Worm (Caenorhabditis elegans) whole organism, young adult: ENCODE data around the gene fard-1.

ENCODE experiments used
- B0019.2 ChIP-seq: fragments of 200-800 bp; sonication (Bioruptor generic); conservative IDR thresholded peaks from 2 replicates; pipeline ENCODE4 v1.3.6; 2022; ENCODE audit warnings: missing genetic modification reagents, missing genetic modification characterization, missing compliant biosample characterization
- B0261.1 ChIP-seq: sonication (generic microtip); optimal IDR thresholded peaks from 2 replicates; lab custom pipeline; 2016; ENCODE audit warnings: mild to moderate bottlenecking, missing genetic modification characterization, moderate library complexity, missing compliant biosample characterization
- C06A6.2 ChIP-seq: fragments of 200-800 bp; sonication (Bioruptor generic); conservative IDR thresholded peaks from 2 replicates; pipeline ENCODE4 v1.3.6; 2022; ENCODE audit warnings: missing genetic modification characterization, missing compliant biosample characterization
- F22D6.2 ChIP-seq: sonication (generic microtip); optimal IDR thresholded peaks from 2 replicates; lab custom pipeline; 2016; ENCODE audit warnings: mild to moderate bottlenecking, missing genetic modification characterization, missing compliant biosample characterization
- F57A8.1 ChIP-seq: fragments of 200-800 bp; sonication (Bioruptor generic); optimal IDR thresholded peaks from 2 replicates; lab custom pipeline; 2018; ENCODE audit warnings: mild to moderate bottlenecking, missing genetic modification characterization, moderate library complexity, missing compliant biosample characterization
- K12H6.12 ChIP-seq: fragments of 200-800 bp; sonication (Bioruptor generic); optimal IDR thresholded peaks from 2 replicates; lab custom pipeline; 2018; ENCODE audit warnings: mild to moderate bottlenecking, missing genetic modification characterization, missing compliant biosample characterization
- Y56A3A.18 ChIP-seq: fragments of 200-800 bp; sonication (Bioruptor generic); IDR thresholded peaks from 2 replicates; pipeline ENCODE4 v1.3.6; 2022; ENCODE audit warnings: missing genetic modification reagents, missing genetic modification characterization, missing compliant biosample characterization
- akir-1 ChIP-seq: fragments of 200-800 bp; sonication (Bioruptor generic); optimal IDR thresholded peaks from 2 replicates; lab custom pipeline; 2018; ENCODE audit warnings: mild to moderate bottlenecking, missing genetic modification characterization, moderate library complexity, missing compliant biosample characterization
- aptf-2 ChIP-seq: fragments of 200-800 bp; sonication (Bioruptor generic); conservative IDR thresholded peaks from 2 replicates; pipeline ENCODE4 v1.3.6; 2022; ENCODE audit warnings: missing genetic modification reagents, missing genetic modification characterization, missing compliant biosample characterization
- attf-3 ChIP-seq: fragments of 200-800 bp; sonication (Bioruptor generic); conservative IDR thresholded peaks from 2 replicates; pipeline ENCODE4 v1.3.6; 2022; ENCODE audit warnings: missing genetic modification reagents, missing genetic modification characterization, missing compliant biosample characterization
- attf-6 ChIP-seq: fragments of 200-800 bp; sonication (Bioruptor generic); IDR thresholded peaks from 2 replicates; pipeline ENCODE4 v1.3.6; 2022; ENCODE audit warnings: missing genetic modification reagents, missing genetic modification characterization, missing compliant biosample characterization
- cebp-2 ChIP-seq: fragments of 200-800 bp; sonication (Bioruptor generic); IDR thresholded peaks from 2 replicates; pipeline ENCODE4 v1.3.6; 2022; ENCODE audit warnings: missing genetic modification characterization, missing compliant biosample characterization
- ceh-40 ChIP-seq: fragments of 200-800 bp; sonication (Bioruptor generic); IDR thresholded peaks from 2 replicates; pipeline ENCODE4 v1.3.6; 2022; ENCODE audit warnings: missing genetic modification characterization, missing compliant biosample characterization
- chd-7 ChIP-seq: sonication (generic microtip); optimal IDR thresholded peaks from 2 replicates; lab custom pipeline; 2016; ENCODE audit warnings: mild to moderate bottlenecking, missing genetic modification characterization, moderate library complexity, missing compliant biosample characterization
- egrh-3 ChIP-seq: fragments of 200-800 bp; sonication (Bioruptor generic); IDR thresholded peaks from 2 replicates; pipeline ENCODE4 v1.3.6; 2022; ENCODE audit warnings: missing genetic modification reagents, missing genetic modification characterization, missing compliant biosample characterization
- ets-4 ChIP-seq: fragments of 200-800 bp; sonication (Bioruptor generic); optimal IDR thresholded peaks from 2 replicates; lab custom pipeline; 2018; ENCODE audit warnings: mild to moderate bottlenecking, missing genetic modification characterization, missing compliant biosample characterization
- gei-17 ChIP-seq: fragments of 200-800 bp; sonication (Bioruptor generic); optimal IDR thresholded peaks from 2 replicates; lab custom pipeline; 2018; ENCODE audit warnings: mild to moderate bottlenecking, missing genetic modification characterization, missing compliant biosample characterization
- hlh-12 ChIP-seq: sonication (generic microtip); optimal IDR thresholded peaks from 2 replicates; lab custom pipeline; 2016; ENCODE audit warnings: missing genetic modification characterization, missing compliant biosample characterization
- hlh-26 ChIP-seq: fragments of 200-800 bp; sonication (Bioruptor generic); conservative IDR thresholded peaks from 2 replicates; pipeline ENCODE4 v1.3.6; 2022; ENCODE audit warnings: missing genetic modification reagents, missing genetic modification characterization, missing compliant biosample characterization
- hmg-1.2 ChIP-seq: fragments of 200-800 bp; sonication (Bioruptor generic); IDR thresholded peaks from 2 replicates; pipeline ENCODE4 v1.3.6; 2022; ENCODE audit warnings: missing genetic modification reagents, missing genetic modification characterization, missing compliant biosample characterization
- hmg-20 ChIP-seq: fragments of 200-800 bp; sonication (Bioruptor generic); IDR thresholded peaks from 2 replicates; pipeline ENCODE4 v1.3.6; 2022; ENCODE audit warnings: missing genetic modification reagents, missing genetic modification characterization, missing compliant biosample characterization
- hsf-1 ChIP-seq: fragments of 200-800 bp; sonication (Bioruptor generic); IDR thresholded peaks from 2 replicates; pipeline ENCODE4 v1.3.6; 2022; ENCODE audit warnings: missing genetic modification reagents, missing genetic modification characterization, missing compliant biosample characterization
- lag-1 ChIP-seq: fragments of 200-800 bp; sonication (Bioruptor generic); IDR thresholded peaks from 2 replicates; pipeline ENCODE4 v1.3.6; 2022; ENCODE audit warnings: missing genetic modification reagents, missing genetic modification characterization, missing compliant biosample characterization
- lin-40 ChIP-seq: sonication (generic microtip); optimal IDR thresholded peaks from 2 replicates; lab custom pipeline; 2016; ENCODE audit warnings: missing genetic modification characterization, mild to moderate bottlenecking, missing compliant biosample characterization, missing genotype, missing genetic modification reagents
- madf-10 ChIP-seq: sonication (generic microtip); optimal IDR thresholded peaks from 2 replicates; lab custom pipeline; 2016; ENCODE audit warnings: mild to moderate bottlenecking, missing genetic modification characterization, missing compliant biosample characterization
- mcd-1 ChIP-seq: fragments of 200-800 bp; sonication (Bioruptor generic); IDR thresholded peaks from 2 replicates; pipeline ENCODE4 v1.3.6; 2022; ENCODE audit warnings: missing genetic modification reagents, missing genetic modification characterization, missing compliant biosample characterization
- nhr-120 ChIP-seq: fragments of 200-800 bp; sonication (Bioruptor generic); IDR thresholded peaks from 2 replicates; pipeline ENCODE4 v1.3.6; 2022; ENCODE audit warnings: missing genetic modification characterization, missing compliant biosample characterization
- pbrm-1 ChIP-seq: fragments of 200-800 bp; sonication (Bioruptor generic); IDR thresholded peaks from 2 replicates; pipeline ENCODE4 v1.3.6; 2022; ENCODE audit warnings: missing genetic modification reagents, missing genetic modification characterization, missing compliant biosample characterization
- pha-4 ChIP-seq: fragments of 150-350 bp; sonication (generic microtip); optimal IDR thresholded peaks from 2 replicates; lab custom pipeline; 2014; ENCODE audit warnings: missing biosample characterization, missing genetic modification reagents, missing genetic modification characterization
- tbx-9 ChIP-seq: sonication (generic microtip); optimal IDR thresholded peaks from 2 replicates; lab custom pipeline; 2016; ENCODE audit warnings: borderline replicate concordance, missing genetic modification characterization, inconsistent platforms, missing compliant biosample characterization
- unc-130 ChIP-seq: sonication (generic microtip); optimal IDR thresholded peaks from 2 replicates; lab custom pipeline; 2016; ENCODE audit warnings: missing genetic modification reagents, missing genetic modification characterization, missing compliant biosample characterization
- unc-62 ChIP-seq: fragments of 150-350 bp; optimal IDR thresholded peaks from 2 replicates; lab custom pipeline; 2014; ENCODE audit warnings: missing biosample characterization, missing genetic modification reagents, missing genetic modification characterization
- zim-3 ChIP-seq: sonication (generic microtip); optimal IDR thresholded peaks from 2 replicates; lab custom pipeline; 2017; ENCODE audit warnings: mild to moderate bottlenecking, missing genetic modification characterization, moderate library complexity, missing compliant biosample characterization
- ztf-25 ChIP-seq: fragments of 200-800 bp; sonication (Bioruptor generic); IDR thresholded peaks from 2 replicates; pipeline ENCODE4 v1.3.6; 2022; ENCODE audit warnings: missing genetic modification reagents, missing genetic modification characterization, missing compliant biosample characterization
- ztf-28 ChIP-seq: fragments of 200-800 bp; sonication (Bioruptor generic); IDR thresholded peaks from 2 replicates; pipeline ENCODE4 v1.3.6; 2022; ENCODE audit warnings: missing genetic modification reagents, missing genetic modification characterization, missing compliant biosample characterization
- ztf-6 ChIP-seq: fragments of 200-800 bp; sonication (Bioruptor generic); IDR thresholded peaks from 2 replicates; pipeline ENCODE4 v1.3.6; 2022; ENCODE audit warnings: missing genetic modification reagents, missing genetic modification characterization, missing compliant biosample characterization

The fard-1 gene

ce11 chrX:2919488-2919887 is 13.7 kb upstream of the fard-1 start:
- TF ChIP-seq hsf-1 (GFP tag; lab: Robert Waterston, UW) (no peak), zim-3 (tag; lab: Kevin White, UChicago) (no peak), attf-6 (GFP tag; lab: Robert Waterston, UW) (no peak), akir-1 (GFP tag; lab: Kevin White, UChicago) (no peak), chd-7 (tag; lab: Kevin White, UChicago) (no peak), B0261.1 (no peak), gei-17 (no peak), madf-10 (tag; lab: Kevin White, UChicago) (no peak), aptf-2 (GFP tag; lab: Robert Waterston, UW) (no peak), B0019.2 (GFP tag; lab: Robert Waterston, UW) (no peak), F22D6.2 (tag; lab: Kevin White, UChicago) (no peak), egrh-3 (no peak), nhr-120 (GFP tag; lab: Robert Waterston, UW) (no peak), F57A8.1 (no peak), C06A6.2 (GFP tag; lab: Robert Waterston, UW) (no peak), hlh-26 (GFP tag; lab: Robert Waterston, UW) (no peak)
- TF ChIP-seq, all 124 proteins: peak for 0

ce11 chrX:2920456-2920855 is 12.7 kb upstream of the fard-1 start:
- TF ChIP-seq hlh-12 (tag; lab: Kevin White, UChicago) (no peak), mcd-1 (GFP tag; lab: Robert Waterston, UW) (no peak), unc-130 (GFP tag; lab: Kevin White, UChicago) (no peak), lin-40 (tag; lab: Kevin White, UChicago) (no peak), unc-62 (GFP tag; lab: Kevin White, UChicago) (no peak), egrh-3 (no peak), cebp-2 (no peak), hmg-20 (GFP tag; lab: Robert Waterston, UW) (no peak), pha-4 (tag; lab: Kevin White, UChicago) (no peak), hmg-1.2 (no peak), ztf-25 (no peak), attf-3 (GFP tag; lab: Robert Waterston, UW) (no peak), zim-3 (tag; lab: Kevin White, UChicago) (no peak)

ce11 chrX:2921737-2922136 is 11.4 kb upstream of the fard-1 start:
- no peak for TF ChIP-seq B0019.2 (GFP tag; lab: Robert Waterston, UW)
- no peak for TF ChIP-seq tbx-9
- no peak for TF ChIP-seq pbrm-1 (GFP tag; lab: Robert Waterston, UW)
- TF ChIP-seq hmg-1.2: no peak
- TF ChIP-seq lag-1: no peak
- no peak for TF ChIP-seq mcd-1 (GFP tag; lab: Robert Waterston, UW)
- TF ChIP-seq Y56A3A.18 (GFP tag; lab: Robert Waterston, UW): no peak
- TF ChIP-seq ceh-40 (GFP tag; lab: Robert Waterston, UW): no peak
- no peak for TF ChIP-seq K12H6.12 (tag; lab: Kevin White, UChicago)
- TF ChIP-seq ztf-28 (GFP tag; lab: Robert Waterston, UW): no peak
- TF ChIP-seq ztf-6 (GFP tag; lab: Robert Waterston, UW): no peak
- TF ChIP-seq ets-4 (GFP tag; lab: Kevin White, UChicago): no peak
